Worm (Caenorhabditis elegans) whole organism, L1 larva: ENCODE data around the gene idpb-1.

Experiments used
- C04F5.9 ChIP-seq: sonication (generic microtip); optimal IDR thresholded peaks from 2 replicates; lab custom pipeline; 2016; ENCODE audit warnings: missing genetic modification characterization, missing compliant biosample characterization
- ceh-63 ChIP-seq: fragments of 200-800 bp; sonication (Bioruptor generic); optimal IDR thresholded peaks from 2 replicates; lab custom pipeline; 2018; ENCODE audit warnings: mild to moderate bottlenecking, missing genetic modification characterization, missing compliant biosample characterization
- ceh-8 ChIP-seq: fragments of 200-800 bp; sonication (Bioruptor generic); optimal IDR thresholded peaks from 2 replicates; lab custom pipeline; 2018; ENCODE audit warnings: mild to moderate bottlenecking, missing genetic modification characterization, moderate library complexity, missing compliant biosample characterization
- dsc-1 ChIP-seq: sonication (generic microtip); optimal IDR thresholded peaks from 2 replicates; lab custom pipeline; 2016; ENCODE audit warnings: mild to moderate bottlenecking, missing genetic modification characterization, missing compliant biosample characterization
- efl-1 ChIP-seq, 4 experiments: fragments of 150-350 bp; optimal IDR thresholded peaks in 3 of 4; peaks in 1 of 4; 1 replicate in 1 of 4; 2 replicates in 3 of 4; lab custom pipeline; 2014; ENCODE audit warnings: missing biosample characterization in 2 of 4, missing genetic modification characterization in 2 of 4, missing genetic modification reagents in 2 of 4
- efl-3 ChIP-seq: fragments of 200-800 bp; sonication (Bioruptor generic); optimal IDR thresholded peaks from 2 replicates; lab custom pipeline; 2018; ENCODE audit warnings: mild to moderate bottlenecking, missing genetic modification characterization, missing compliant biosample characterization
- egl-27 ChIP-seq, 2 experiments: fragments of 150-350 bp in 1 of 2; sonication (generic microtip); optimal IDR thresholded peaks; 3 replicates each; lab custom pipeline; 2017 to 2018; ENCODE audit warnings: missing biosample characterization in 2 of 2, missing genetic modification characterization in 2 of 2, missing genetic modification reagents in 2 of 2
- elt-3 ChIP-seq, 6 experiments: fragments of 150-350 bp in 1 of 6; sonication (generic microtip); optimal IDR thresholded peaks; 2 replicates each; lab custom pipeline; 2017 to 2018; ENCODE audit warnings: missing biosample characterization in 6 of 6, missing genetic modification characterization in 6 of 6, inconsistent platforms in 1 of 6
- ets-5 ChIP-seq: fragments of 200-800 bp; sonication (Bioruptor generic); IDR thresholded peaks from 2 replicates; pipeline ENCODE4 v1.3.6; 2022; ENCODE audit warnings: missing genetic modification characterization, missing compliant biosample characterization
- fkh-4 ChIP-seq: sonication (generic microtip); optimal IDR thresholded peaks from 2 replicates; lab custom pipeline; 2016; ENCODE audit warnings: missing compliant biosample characterization, missing genetic modification characterization, borderline replicate concordance
- grh-1 ChIP-seq: fragments of 200-800 bp; sonication (Bioruptor generic); IDR thresholded peaks from 2 replicates; pipeline ENCODE4 v1.3.6; 2022; ENCODE audit warnings: missing genetic modification reagents, missing genetic modification characterization, missing compliant biosample characterization
- hpl-2 ChIP-seq: fragments of 150-350 bp; optimal IDR thresholded peaks from 2 replicates; lab custom pipeline; 2014; ENCODE audit warnings: missing biosample characterization, missing genetic modification reagents, missing genetic modification characterization
- irx-1 ChIP-seq: sonication (generic microtip); optimal IDR thresholded peaks from 2 replicates; lab custom pipeline; 2016; ENCODE audit warnings: missing genetic modification characterization, missing compliant biosample characterization
- isw-1 ChIP-seq: fragments of 200-800 bp; sonication (Bioruptor generic); IDR thresholded peaks from 2 replicates; pipeline ENCODE4 v1.3.6; 2022; ENCODE audit warnings: missing genetic modification characterization, missing compliant biosample characterization
- jun-1 ChIP-seq: fragments of 150-350 bp; optimal IDR thresholded peaks from 2 replicates; lab custom pipeline; 2014; ENCODE audit warnings: missing biosample characterization, missing genetic modification reagents, missing genetic modification characterization
- lin-13 ChIP-seq: fragments of 150-350 bp; optimal IDR thresholded peaks from 2 replicates; lab custom pipeline; 2014; ENCODE audit warnings: missing biosample characterization, missing genetic modification reagents, missing genetic modification characterization
- lin-15B ChIP-seq: fragments of 150-350 bp; sonication (generic microtip); optimal IDR thresholded peaks from 3 replicates; lab custom pipeline; 2014; ENCODE audit warnings: missing biosample characterization, missing genetic modification characterization
- lin-35 ChIP-seq, 2 experiments: fragments of 150-350 bp; optimal IDR thresholded peaks; 2 replicates each; lab custom pipeline; 2014; ENCODE audit warnings: missing biosample characterization in 2 of 2, missing genetic modification characterization in 2 of 2, missing genetic modification reagents in 2 of 2
- lin-39 ChIP-seq: fragments of 150-350 bp; optimal IDR thresholded peaks from 2 replicates; lab custom pipeline; 2014; ENCODE audit warnings: missing biosample characterization, missing genetic modification reagents, missing genetic modification characterization
- lir-3 ChIP-seq: sonication (generic microtip); optimal IDR thresholded peaks from 2 replicates; lab custom pipeline; 2016; ENCODE audit warnings: mild to moderate bottlenecking, missing genetic modification characterization, moderate library complexity, missing compliant biosample characterization; ENCODE audit not compliant: poor library complexity
- lsy-2 ChIP-seq, 2 experiments: fragments of 150-350 bp; optimal IDR thresholded peaks; 2 replicates each; lab custom pipeline; 2014; ENCODE audit warnings: missing biosample characterization in 2 of 2, missing genetic modification characterization in 2 of 2
- mef-2 ChIP-seq: fragments of 150-350 bp; optimal IDR thresholded peaks from 2 replicates; lab custom pipeline; 2014; ENCODE audit warnings: missing biosample characterization, missing genetic modification characterization
- nhr-11 ChIP-seq: fragments of 150-350 bp; optimal IDR thresholded peaks from 2 replicates; lab custom pipeline; 2014; ENCODE audit warnings: missing biosample characterization, missing genetic modification characterization
- nhr-12 ChIP-seq: sonication (generic microtip); optimal IDR thresholded peaks from 2 replicates; lab custom pipeline; 2017; ENCODE audit warnings: missing biosample characterization, missing genetic modification characterization
- nhr-19 ChIP-seq: fragments of 200-800 bp; sonication (Bioruptor generic); conservative IDR thresholded peaks from 2 replicates; pipeline ENCODE4 v1.3.6; 2022; ENCODE audit warnings: missing genetic modification characterization, missing compliant biosample characterization
- nhr-47 ChIP-seq: sonication (generic microtip); optimal IDR thresholded peaks from 2 replicates; lab custom pipeline; 2016; ENCODE audit warnings: mild to moderate bottlenecking, missing genetic modification characterization, moderate library complexity, missing compliant biosample characterization
- nhr-71 ChIP-seq: sonication (generic microtip); optimal IDR thresholded peaks from 2 replicates; lab custom pipeline; 2016; ENCODE audit warnings: mild to moderate bottlenecking, missing genetic modification characterization, moderate library complexity, missing compliant biosample characterization
- nhr-77 ChIP-seq: fragments of 150-350 bp; optimal IDR thresholded peaks from 2 replicates; lab custom pipeline; 2014; ENCODE audit warnings: missing biosample characterization, missing genetic modification characterization
- nhr-85 ChIP-seq: sonication (generic microtip); peaks from one replicate; lab custom pipeline; 2016; ENCODE audit warnings: missing genetic modification characterization, inconsistent platforms, missing compliant biosample characterization
- nhr-90 ChIP-seq: sonication (generic microtip); optimal IDR thresholded peaks from 2 replicates; lab custom pipeline; 2016; ENCODE audit warnings: mild to moderate bottlenecking, missing genetic modification characterization, missing compliant biosample characterization; ENCODE audit not compliant: poor library complexity
- pax-3 ChIP-seq: fragments of 200-800 bp; sonication (Bioruptor generic); optimal IDR thresholded peaks from 2 replicates; lab custom pipeline; 2018; ENCODE audit warnings: mild to moderate bottlenecking, missing genetic modification characterization, moderate library complexity, missing compliant biosample characterization
- pqm-1 ChIP-seq: sonication (generic microtip); optimal IDR thresholded peaks from 3 replicates; lab custom pipeline; 2017; ENCODE audit warnings: missing biosample characterization, missing genetic modification characterization
- rnt-1 ChIP-seq: sonication (generic microtip); optimal IDR thresholded peaks from 2 replicates; lab custom pipeline; 2016; ENCODE audit warnings: mild to moderate bottlenecking, missing genetic modification characterization, moderate library complexity, missing compliant biosample characterization
- sox-4 ChIP-seq: sonication (generic microtip); optimal IDR thresholded peaks from 2 replicates; lab custom pipeline; 2016; ENCODE audit warnings: missing genetic modification characterization, missing compliant biosample characterization
- sptf-1 ChIP-seq: fragments of 150-350 bp; optimal IDR thresholded peaks from 2 replicates; lab custom pipeline; 2014; ENCODE audit warnings: missing biosample characterization, missing genetic modification characterization
- tbx-2 ChIP-seq: sonication (generic microtip); optimal IDR thresholded peaks from 2 replicates; lab custom pipeline; 2016; ENCODE audit warnings: missing genetic modification characterization, missing compliant biosample characterization
- tlp-1 ChIP-seq: fragments of 150-350 bp; optimal IDR thresholded peaks from 2 replicates; lab custom pipeline; 2014; ENCODE audit warnings: missing biosample characterization, missing genetic modification characterization
- vab-15 ChIP-seq: sonication (generic microtip); optimal IDR thresholded peaks from 2 replicates; lab custom pipeline; 2017; ENCODE audit warnings: missing genotype, mild to moderate bottlenecking, missing genetic modification characterization, missing compliant biosample characterization
- ztf-4 ChIP-seq: fragments of 150-350 bp; optimal IDR thresholded peaks from 2 replicates; lab custom pipeline; 2014; ENCODE audit warnings: missing biosample characterization, missing genetic modification characterization

idpb-1 gene

ce11 chrII:5061794-5062368 is 39.9 kb upstream of the idpb-1 start, which contains the start of gene smc-5 (continued):
- TF ChIP-seq elt-3 (tag; optimal IDR thresholded peaks at IDR 0.05; lab: Kevin White, UChicago) (peak in 1 of 6 experiments; percentile 80), nhr-77 (tag; lab: Kevin White, UChicago) (peak; percentile 62), nhr-11 (tag; lab: Kevin White, UChicago) (no peak), vab-15 (tag; lab: Kevin White, UChicago) (peak; percentile 60), ets-5 (no peak), mef-2 (tag; lab: Kevin White, UChicago) (peak; percentile 51), lsy-2 (tag; optimal IDR thresholded peaks at IDR 0.05; lab: Kevin White, UChicago) (peak; percentile 71 to 94), grh-1 (GFP tag; lab: Robert Waterston, UW) (no peak), ceh-8 (GFP tag; lab: Kevin White, UChicago) (no peak), hpl-2 (peak; percentile 8), nhr-12 (tag; lab: Kevin White, UChicago) (no peak), jun-1 (peak; percentile 32), dsc-1 (tag; lab: Kevin White, UChicago) (peak; percentile 39), lin-35 (GFP tag; optimal IDR thresholded peaks at IDR 0.05; lab: Kevin White, UChicago) (peak; percentile 84 to 94), irx-1 (tag; lab: Kevin White, UChicago) (no peak), lin-13 (peak; percentile 41), ztf-4 (tag; lab: Kevin White, UChicago) (no peak), ceh-63 (GFP tag; lab: Kevin White, UChicago) (no peak), tlp-1 (no peak), C04F5.9 (tag; lab: Kevin White, UChicago) (no peak), egl-27 (tag; optimal IDR thresholded peaks at IDR 0.05; lab: Kevin White, UChicago) (no peak), rnt-1 (tag; lab: Kevin White, UChicago) (peak; percentile 82), lir-3 (peak; percentile 73), tbx-2 (tag; lab: Kevin White, UChicago) (peak; percentile 57), fkh-4 (tag; lab: Kevin White, UChicago) (no peak), nhr-85 (tag; lab: Kevin White, UChicago) (peak; percentile 69), nhr-19 (GFP tag; lab: Robert Waterston, UW) (peak; percentile 56), nhr-90 (tag; lab: Kevin White, UChicago) (peak; percentile 60), efl-1 (optimal IDR thresholded peaks at IDR 0.05; lab: Kevin White, UChicago) (peak; percentile 84 to 88), efl-1 (GFP tag; optimal IDR thresholded peaks at IDR 0.05 in 1 of 2; lab: Kevin White, UChicago) (peak; percentile 86 to 98), lin-39 (tag; lab: Kevin White, UChicago) (no peak), efl-3 (no peak), lin-15B (tag; lab: Kevin White, UChicago) (peak; percentile 87)

DNA sequence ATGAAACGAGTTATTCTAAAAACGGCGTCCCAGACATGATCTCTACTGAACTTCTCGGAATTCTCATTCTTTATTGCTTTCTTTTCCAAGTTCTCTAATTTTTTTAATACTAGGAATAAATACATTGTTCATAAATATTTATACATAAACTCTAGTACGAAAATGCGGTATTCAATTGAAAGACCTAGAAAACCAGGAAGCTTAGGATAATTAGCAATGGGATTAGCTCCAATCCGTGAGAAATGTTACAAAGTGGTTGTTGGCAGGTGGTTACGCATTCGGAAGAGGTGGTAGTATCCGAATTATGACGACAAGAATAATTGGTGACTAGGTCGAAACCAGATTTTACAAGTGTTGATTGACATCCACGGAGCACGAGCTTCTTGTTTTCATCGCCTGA is 34.8 kb upstream of the idpb-1 start:
- TF ChIP-seq elt-3 (tag; optimal IDR thresholded peaks at IDR 0.05; lab: Kevin White, UChicago) (no peak), pqm-1 (tag; lab: Kevin White, UChicago) (no peak), sox-4 (tag; lab: Kevin White, UChicago) (peak; percentile 2), sptf-1 (tag; lab: Kevin White, UChicago) (no peak), isw-1 (GFP tag; lab: Robert Waterston, UW) (no peak), dsc-1 (tag; lab: Kevin White, UChicago) (peak; percentile 92), nhr-47 (tag; lab: Kevin White, UChicago) (peak; percentile 26), nhr-71 (peak; percentile 8), pax-3 (tag; lab: Kevin White, UChicago) (peak; percentile 33)
